Worm (Caenorhabditis elegans) whole organism, L4/young adult: Measurements from ENCODE around the gene F55G7.1.

Experiments used
- W03F9.2 ChIP-seq: fragments of 150-350 bp; optimal IDR thresholded peaks from 2 replicates; lab custom pipeline; 2014; ENCODE audit warnings: missing biosample characterization, missing genetic modification characterization
- him-1 ChIP-seq: sonication (generic microtip); optimal IDR thresholded peaks from 2 replicates; lab custom pipeline; 2016; ENCODE audit warnings: missing genotype, missing genetic modification reagents, missing genetic modification characterization, missing compliant biosample characterization

DNA sequence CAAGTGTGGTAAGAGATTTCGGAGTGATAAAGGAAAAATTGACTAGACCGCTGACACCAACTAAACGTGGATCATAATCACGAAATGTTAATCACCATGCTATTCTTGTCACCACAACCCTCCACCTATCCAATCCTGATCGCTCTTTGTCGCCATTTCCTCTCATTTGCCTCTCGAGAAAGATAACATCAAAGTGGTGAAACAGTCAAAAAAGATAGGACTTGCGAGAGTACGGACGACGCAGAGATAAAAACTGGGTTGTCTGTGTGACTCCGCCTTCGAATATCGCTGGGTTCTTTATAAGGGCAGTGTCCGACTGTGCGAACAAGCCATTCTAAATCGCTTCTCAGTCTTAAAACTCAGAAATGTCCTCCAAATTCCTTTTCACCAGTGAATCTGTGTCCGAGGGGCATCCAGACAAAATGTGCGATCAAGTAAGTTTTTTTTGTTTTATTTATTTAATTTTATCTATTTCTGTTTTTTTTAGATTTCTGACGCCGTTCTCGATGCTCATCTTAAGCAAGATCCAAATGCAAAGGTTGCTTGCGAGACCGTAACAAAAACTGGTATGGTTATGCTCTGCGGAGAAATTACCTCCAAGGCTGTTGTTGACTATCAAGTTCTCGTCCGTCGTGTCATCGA lies 41.6 kb downstream of the F55G7.1 start, which contains the start of gene sams-1:
- TF ChIP-seq him-1 (no peak), W03F9.2 (tag; lab: Kevin White, UChicago) (no peak)
